Fruit fly (Drosophila melanogaster) whole organism, prepupa: Measurements from ENCODE around the gene tara.

Experiments used
- CG10631 ChIP-seq: fragments of 200-800 bp; sonication (Bioruptor generic); optimal IDR thresholded peaks from 2 replicates; lab custom pipeline; 2016; ENCODE audit warnings: missing biosample characterization, missing genetic modification characterization
- CG11294 ChIP-seq: fragments of 200-800 bp; sonication (Bioruptor generic); IDR thresholded peaks from 2 replicates; pipeline ENCODE4 v1.3.6; 2022; ENCODE audit warnings: missing biosample characterization, missing genetic modification characterization
- CG11762 ChIP-seq: fragments of 200-800 bp; sonication (Bioruptor generic); optimal IDR thresholded peaks from 3 replicates; lab custom pipeline; 2016; ENCODE audit warnings: missing biosample characterization, missing genetic modification characterization; ENCODE audit not compliant: insufficient read depth
- CG11902 ChIP-seq: fragments of 200-800 bp; sonication (Bioruptor generic); optimal IDR thresholded peaks from 3 replicates; lab custom pipeline; 2016; ENCODE audit warnings: missing biosample characterization, missing genetic modification characterization
- CG15336 ChIP-seq: fragments of 200-800 bp; sonication (Bioruptor generic); IDR thresholded peaks from 2 replicates; pipeline ENCODE4 v1.3.6; 2022; ENCODE audit warnings: missing biosample characterization, missing genetic modification characterization
- CG1621 ChIP-seq: fragments of 200-800 bp; sonication (Bioruptor generic); optimal IDR thresholded peaks from 3 replicates; lab custom pipeline; 2018; ENCODE audit warnings: missing biosample characterization, mild to moderate bottlenecking, missing genetic modification characterization
- CG16779 ChIP-seq: fragments of 200-800 bp; sonication (Bioruptor generic); optimal IDR thresholded peaks from 3 replicates; lab custom pipeline; 2017; ENCODE audit warnings: missing biosample characterization, mild to moderate bottlenecking, missing genetic modification characterization
- CG3032 ChIP-seq: fragments of 200-800 bp; optimal IDR thresholded peaks from 2 replicates; lab custom pipeline; 2019; ENCODE audit warnings: missing biosample characterization, mild to moderate bottlenecking, missing genetic modification characterization, moderate library complexity
- CG31627 ChIP-seq: fragments of 200-800 bp; sonication (Bioruptor generic); optimal IDR thresholded peaks from 3 replicates; lab custom pipeline; 2016; ENCODE audit warnings: missing biosample characterization, missing genetic modification characterization
- CG32006 ChIP-seq: fragments of 200-800 bp; sonication (Bioruptor generic); optimal IDR thresholded peaks from 3 replicates; lab custom pipeline; 2017; ENCODE audit warnings: missing biosample characterization, mild to moderate bottlenecking, missing genetic modification characterization
- CG34406 ChIP-seq: fragments of 200-800 bp; sonication (Bioruptor generic); optimal IDR thresholded peaks from 3 replicates; lab custom pipeline; 2016; ENCODE audit warnings: missing biosample characterization, missing genetic modification characterization
- CG4318 ChIP-seq: fragments of 200-800 bp; sonication (Bioruptor generic); optimal IDR thresholded peaks from 3 replicates; lab custom pipeline; 2017; ENCODE audit warnings: missing biosample characterization, mild to moderate bottlenecking, missing genetic modification characterization
- CG6163 ChIP-seq: fragments of 200-800 bp; sonication (Bioruptor generic); IDR thresholded peaks from 3 replicates; pipeline ENCODE4 v1.3.6; 2022; ENCODE audit warnings: missing biosample characterization, missing genetic modification characterization
- CG6808 ChIP-seq: fragments of 200-800 bp; sonication (Bioruptor generic); optimal IDR thresholded peaks from 3 replicates; lab custom pipeline; 2017; ENCODE audit warnings: missing biosample characterization, missing genetic modification characterization, mild to moderate bottlenecking, moderate library complexity, missing genetic modification reagents
- CG6854 ChIP-seq: fragments of 200-800 bp; sonication (Bioruptor generic); optimal IDR thresholded peaks from 2 replicates; lab custom pipeline; 2017; ENCODE audit warnings: missing biosample characterization, mild to moderate bottlenecking, missing genetic modification characterization
- CG7368 ChIP-seq: fragments of 200-800 bp; sonication (Bioruptor generic); optimal IDR thresholded peaks from 3 replicates; lab custom pipeline; 2016; ENCODE audit warnings: missing biosample characterization, missing genetic modification characterization
- CG8119 ChIP-seq: fragments of 200-800 bp; sonication (Bioruptor generic); IDR thresholded peaks from 3 replicates; pipeline ENCODE4 v1.3.6; 2022; ENCODE audit warnings: missing biosample characterization, missing genetic modification characterization
- CG8319 ChIP-seq: fragments of 200-800 bp; sonication (Bioruptor generic); optimal IDR thresholded peaks from 3 replicates; lab custom pipeline; 2016; ENCODE audit warnings: missing biosample characterization, missing genetic modification characterization
- CG8632 ChIP-seq: fragments of 200-800 bp; sonication (Bioruptor generic); optimal IDR thresholded peaks from 3 replicates; lab custom pipeline; 2016; ENCODE audit warnings: missing biosample characterization, missing genetic modification characterization
- CG9139 ChIP-seq: fragments of 200-800 bp; sonication (Bioruptor generic); optimal IDR thresholded peaks from 3 replicates; lab custom pipeline; 2017; ENCODE audit warnings: missing biosample characterization, mild to moderate bottlenecking, missing genetic modification characterization
- Eip75B ChIP-seq: fragments of 200-800 bp; sonication (Bioruptor generic); optimal IDR thresholded peaks from 3 replicates; lab custom pipeline; 2016; ENCODE audit warnings: missing biosample characterization, missing genetic modification characterization
- Eip78C ChIP-seq: fragments of 200-800 bp; sonication (Bioruptor generic); peaks from one replicate; lab custom pipeline; 2016; ENCODE audit warnings: missing biosample characterization, missing genetic modification characterization
- Eip93F ChIP-seq: fragments of 200-800 bp; sonication (Bioruptor generic); optimal IDR thresholded peaks from 2 replicates; lab custom pipeline; 2016; ENCODE audit warnings: missing biosample characterization, mild to moderate bottlenecking, missing genetic modification characterization
- Ets21C ChIP-seq: fragments of 200-800 bp; sonication (Bioruptor generic); optimal IDR thresholded peaks from 3 replicates; lab custom pipeline; 2016; ENCODE audit warnings: missing biosample characterization, missing genetic modification characterization
- Ets96B ChIP-seq: fragments of 200-800 bp; optimal IDR thresholded peaks from 2 replicates; lab custom pipeline; 2019; ENCODE audit warnings: missing biosample characterization, mild to moderate bottlenecking, missing genetic modification characterization, moderate library complexity
- Gug ChIP-seq: fragments of 200-800 bp; sonication (Bioruptor generic); IDR thresholded peaks from 2 replicates; pipeline ENCODE4 v1.3.6; 2022; ENCODE audit warnings: missing biosample characterization, missing genetic modification characterization
- Hr38 ChIP-seq: sonication (Bioruptor generic); optimal IDR thresholded peaks from 2 replicates; lab custom pipeline; 2016; ENCODE audit warnings: missing biosample characterization, missing genetic modification characterization
- Hr39 ChIP-seq: fragments of 200-800 bp; sonication (Bioruptor generic); optimal IDR thresholded peaks from 2 replicates; lab custom pipeline; 2016; ENCODE audit warnings: missing biosample characterization, missing genetic modification characterization
- Hr4 ChIP-seq: fragments of 200-800 bp; sonication (Bioruptor generic); optimal IDR thresholded peaks from 3 replicates; lab custom pipeline; 2016; ENCODE audit warnings: missing biosample characterization, missing genetic modification characterization
- Lpt ChIP-seq: fragments of 200-800 bp; sonication (Bioruptor generic); optimal IDR thresholded peaks from 3 replicates; lab custom pipeline; 2016; ENCODE audit warnings: missing biosample characterization, missing genetic modification characterization
- Met ChIP-seq: fragments of 200-800 bp; sonication (Bioruptor generic); optimal IDR thresholded peaks from 3 replicates; lab custom pipeline; 2016; ENCODE audit warnings: missing biosample characterization, missing genetic modification characterization
- Smox ChIP-seq: fragments of 200-800 bp; sonication (Bioruptor generic); optimal IDR thresholded peaks from 3 replicates; lab custom pipeline; 2016; ENCODE audit warnings: missing biosample characterization, missing genetic modification characterization
- Sox102F ChIP-seq: fragments of 200-800 bp; sonication (Bioruptor generic); optimal IDR thresholded peaks from 2 replicates; lab custom pipeline; 2016; ENCODE audit warnings: missing biosample characterization, mild to moderate bottlenecking, missing genetic modification characterization
- Sox14 ChIP-seq: fragments of 200-800 bp; sonication (Bioruptor generic); optimal IDR thresholded peaks from 3 replicates; lab custom pipeline; 2016; ENCODE audit warnings: missing biosample characterization, missing genetic modification characterization
- Sox15 ChIP-seq: fragments of 200-800 bp; sonication (Bioruptor generic); optimal IDR thresholded peaks from 3 replicates; lab custom pipeline; 2016; ENCODE audit warnings: missing biosample characterization, missing genetic modification characterization
- achi ChIP-seq: fragments of 200-800 bp; sonication (Bioruptor generic); optimal IDR thresholded peaks from 3 replicates; lab custom pipeline; 2016; ENCODE audit warnings: missing biosample characterization, missing genetic modification characterization
- acj6 ChIP-seq: fragments of 200-800 bp; sonication (Bioruptor generic); optimal IDR thresholded peaks from 3 replicates; lab custom pipeline; 2016; ENCODE audit warnings: missing biosample characterization, missing genetic modification characterization
- cyc ChIP-seq: fragments of 200-800 bp; sonication (Bioruptor generic); optimal IDR thresholded peaks from 3 replicates; lab custom pipeline; 2016; ENCODE audit warnings: missing biosample characterization, missing genetic modification characterization
- dac ChIP-seq: fragments of 200-800 bp; sonication (Bioruptor generic); optimal IDR thresholded peaks from 2 replicates; lab custom pipeline; 2017; ENCODE audit warnings: missing biosample characterization, mild to moderate bottlenecking, missing genetic modification characterization
- dsx ChIP-seq: fragments of 200-800 bp; optimal IDR thresholded peaks from 3 replicates; lab custom pipeline; 2019; ENCODE audit warnings: missing biosample characterization, mild to moderate bottlenecking, missing genetic modification characterization, moderate library complexity; ENCODE audit not compliant: poor library complexity, severe bottlenecking
- eg ChIP-seq: fragments of 200-800 bp; sonication (Bioruptor generic); IDR thresholded peaks from 3 replicates; pipeline ENCODE4 v1.3.6; 2022; ENCODE audit warnings: missing biosample characterization, missing genetic modification characterization
- esn ChIP-seq: fragments of 200-800 bp; sonication (Bioruptor generic); optimal IDR thresholded peaks from 2 replicates; lab custom pipeline; 2016; ENCODE audit warnings: missing biosample characterization, mild to moderate bottlenecking, missing genetic modification characterization, moderate library complexity
- fd59A ChIP-seq: fragments of 200-800 bp; sonication (Bioruptor generic); optimal IDR thresholded peaks from 2 replicates; lab custom pipeline; 2017; ENCODE audit warnings: missing biosample characterization, mild to moderate bottlenecking, missing genetic modification characterization, missing genetic modification reagents
- fd85E ChIP-seq: fragments of 200-800 bp; sonication (Bioruptor generic); optimal IDR thresholded peaks from 3 replicates; lab custom pipeline; 2016; ENCODE audit warnings: missing biosample characterization, missing genetic modification characterization
- fkh ChIP-seq: fragments of 200-800 bp; sonication (Bioruptor generic); optimal IDR thresholded peaks from 3 replicates; lab custom pipeline; 2017; ENCODE audit warnings: missing biosample characterization, mild to moderate bottlenecking, missing genetic modification characterization, moderate library complexity
- net ChIP-seq: fragments of 200-800 bp; sonication (Bioruptor generic); optimal IDR thresholded peaks from 3 replicates; lab custom pipeline; 2016; ENCODE audit warnings: missing biosample characterization, missing genetic modification characterization
- pdm3 ChIP-seq: fragments of 200-800 bp; sonication (Bioruptor generic); optimal IDR thresholded peaks from 3 replicates; lab custom pipeline; 2016; ENCODE audit warnings: missing biosample characterization, missing genetic modification characterization
- salr ChIP-seq, 2 experiments: fragments of 200-800 bp; sonication (Bioruptor generic); optimal IDR thresholded peaks; 3 replicates each; lab custom pipeline; 2016 to 2018; ENCODE audit warnings: missing biosample characterization in 2 of 2, missing genetic modification characterization in 2 of 2, mild to moderate bottlenecking in 1 of 2
- ss ChIP-seq, 2 experiments: fragments of 200-800 bp; sonication (Bioruptor generic); optimal IDR thresholded peaks; 2 replicates in 1 of 2; 3 replicates in 1 of 2; lab custom pipeline; 2017 to 2018; ENCODE audit warnings: mild to moderate bottlenecking in 2 of 2, missing biosample characterization in 2 of 2, missing genetic modification characterization in 2 of 2, moderate library complexity in 1 of 2
- svp ChIP-seq: fragments of 200-800 bp; sonication (Bioruptor generic); peaks from one replicate; lab custom pipeline; 2016; ENCODE audit warnings: missing biosample characterization, missing genetic modification characterization
- topi ChIP-seq: fragments of 200-800 bp; sonication (Bioruptor generic); optimal IDR thresholded peaks from 3 replicates; lab custom pipeline; 2016; ENCODE audit warnings: missing biosample characterization, missing genetic modification characterization
- vri ChIP-seq: fragments of 200-800 bp; sonication (Bioruptor generic); optimal IDR thresholded peaks from 3 replicates; lab custom pipeline; 2016; ENCODE audit warnings: missing biosample characterization, mild to moderate bottlenecking, missing genetic modification characterization

tara gene

dm6 chr3R:16241102-16241779 lies 15.8 kb downstream of the tara start:
- TF ChIP-seq achi (GFP tag; lab: Kevin White, UChicago) (peak; percentile 41), CG8119 (GFP tag; lab: Robert Waterston, UW) (no peak), CG3032 (tag; lab: Kevin White, UChicago) (peak; percentile 12), Smox (no peak), CG6163 (no peak), Lpt (GFP tag; lab: Kevin White, UChicago) (peak; percentile 74), CG34406 (GFP tag; lab: Kevin White, UChicago) (peak; percentile 21), Hr39 (peak; percentile 71), CG9139 (GFP tag; lab: Kevin White, UChicago) (no peak), CG8319 (GFP tag; lab: Kevin White, UChicago) (peak; percentile 8), net (GFP tag; lab: Kevin White, UChicago) (no peak), CG15336 (GFP tag; lab: Robert Waterston, UW) (no peak), Hr38 (GFP tag; lab: Kevin White, UChicago) (no peak), Met (peak; percentile 45), CG4318 (GFP tag; lab: Kevin White, UChicago) (no peak), CG11294 (no peak), CG16779 (tag; lab: Kevin White, UChicago) (peak; percentile 40), CG10631 (GFP tag; lab: Kevin White, UChicago) (peak; percentile 33), Eip93F (GFP tag; lab: Kevin White, UChicago) (peak; percentile 69), eg (GFP tag; lab: Robert Waterston, UW) (no peak), CG11902 (GFP tag; lab: Kevin White, UChicago) (peak; percentile 29), fd59A (GFP tag; lab: Kevin White, UChicago) (peak; percentile 32), Eip75B (GFP tag; lab: Kevin White, UChicago) (peak; percentile 14), Sox14 (GFP tag; lab: Kevin White, UChicago) (peak; percentile 80), vri (GFP tag; lab: Kevin White, UChicago) (peak; percentile 65), acj6 (GFP tag; lab: Kevin White, UChicago) (peak; percentile 40), Sox102F (peak; percentile 54), fd85E (GFP tag; lab: Kevin White, UChicago) (no peak), Hr4 (GFP tag; lab: Kevin White, UChicago) (peak; percentile 56), fkh (GFP tag; lab: Kevin White, UChicago) (peak; percentile 83), Eip78C (GFP tag; lab: Kevin White, UChicago) (no peak), dsx (GFP tag; lab: Kevin White, UChicago) (peak; percentile 64), CG7368 (no peak), pdm3 (peak; percentile 56), esn (GFP tag; lab: Kevin White, UChicago) (no peak), CG6854 (GFP tag; lab: Kevin White, UChicago) (peak; percentile 95), CG32006 (GFP tag; lab: Kevin White, UChicago) (no peak), CG8632 (GFP tag; lab: Kevin White, UChicago) (peak; percentile 28), CG31627 (GFP tag; lab: Kevin White, UChicago) (peak; percentile 66), topi (GFP tag; lab: Kevin White, UChicago) (peak; percentile 14), Ets21C (GFP tag; lab: Kevin White, UChicago) (peak; percentile 34), Sox15 (GFP tag; lab: Kevin White, UChicago) (peak; percentile 57), CG1621 (tag; lab: Kevin White, UChicago) (peak; percentile 26), CG6808 (GFP tag; lab: Kevin White, UChicago) (no peak), svp (peak; percentile 88), Gug (GFP tag; lab: Robert Waterston, UW) (no peak), salr (GFP tag; optimal IDR thresholded peaks at IDR 0.05; lab: Kevin White, UChicago) (no peak), dac (GFP tag; lab: Kevin White, UChicago) (no peak), cyc (peak; percentile 50), Ets96B (tag; lab: Kevin White, UChicago) (peak; percentile 15), ss (GFP tag; optimal IDR thresholded peaks at IDR 0.05; lab: Kevin White, UChicago) (peak; percentile 41 to 48), CG11762 (GFP tag; lab: Kevin White, UChicago) (peak; percentile 2)
